Worm (Caenorhabditis elegans) whole organism, L1 larva: ENCODE results near the gene F54C9.7.

Experiments used
- C04F5.9 ChIP-seq: sonication (generic microtip); optimal IDR thresholded peaks from 2 replicates; lab custom pipeline; 2016; ENCODE audit warnings: missing genetic modification characterization, missing compliant biosample characterization
- C16A3.4 ChIP-seq: fragments of 150-350 bp; optimal IDR thresholded peaks from 2 replicates; lab custom pipeline; 2014; ENCODE audit warnings: missing biosample characterization, missing genetic modification characterization
- C34B4.2 ChIP-seq: sonication (generic microtip); optimal IDR thresholded peaks from 2 replicates; lab custom pipeline; 2017; ENCODE audit warnings: mild to moderate bottlenecking, missing genetic modification characterization, missing compliant biosample characterization
- F16B12.6 ChIP-seq: fragments of 150-350 bp; optimal IDR thresholded peaks from 2 replicates; lab custom pipeline; 2014; ENCODE audit warnings: missing biosample characterization, missing genetic modification characterization
- Y116A8C.19 ChIP-seq: sonication (generic microtip); optimal IDR thresholded peaks from 2 replicates; lab custom pipeline; 2016; ENCODE audit warnings: missing compliant biosample characterization, missing genetic modification characterization, borderline replicate concordance
- alr-1 ChIP-seq: fragments of 200-800 bp; sonication (Bioruptor generic); optimal IDR thresholded peaks from 2 replicates; lab custom pipeline; 2018; ENCODE audit warnings: borderline replicate concordance, mild to moderate bottlenecking, missing genetic modification characterization, missing compliant biosample characterization
- ama-1 ChIP-seq: fragments of 150-350 bp; optimal IDR thresholded peaks from 2 replicates; lab custom pipeline; 2014
- blmp-1 ChIP-seq: fragments of 150-350 bp; optimal IDR thresholded peaks from 2 replicates; lab custom pipeline; 2014; ENCODE audit warnings: missing biosample characterization, missing genetic modification characterization
- ceh-63 ChIP-seq: fragments of 200-800 bp; sonication (Bioruptor generic); optimal IDR thresholded peaks from 2 replicates; lab custom pipeline; 2018; ENCODE audit warnings: mild to moderate bottlenecking, missing genetic modification characterization, missing compliant biosample characterization
- ceh-90 ChIP-seq: sonication (generic microtip); optimal IDR thresholded peaks from 2 replicates; lab custom pipeline; 2016; ENCODE audit warnings: missing genetic modification characterization, missing compliant biosample characterization
- ces-1 ChIP-seq: fragments of 150-350 bp; optimal IDR thresholded peaks from 2 replicates; lab custom pipeline; 2014; ENCODE audit warnings: missing biosample characterization, missing genetic modification reagents, missing genetic modification characterization
- dpl-1 ChIP-seq, 3 experiments: fragments of 150-350 bp in 2 of 3; sonication (generic microtip) in 1 of 3; optimal IDR thresholded peaks; 2 replicates each; lab custom pipeline; 2014 to 2017; ENCODE audit warnings: missing biosample characterization in 3 of 3, missing genetic modification characterization in 3 of 3, missing genetic modification reagents in 3 of 3
- efl-1 ChIP-seq, 4 experiments: fragments of 150-350 bp; optimal IDR thresholded peaks in 3 of 4; peaks in 1 of 4; 1 replicate in 1 of 4; 2 replicates in 3 of 4; lab custom pipeline; 2014; ENCODE audit warnings: missing biosample characterization in 2 of 4, missing genetic modification characterization in 2 of 4, missing genetic modification reagents in 2 of 4
- efl-3 ChIP-seq: fragments of 200-800 bp; sonication (Bioruptor generic); optimal IDR thresholded peaks from 2 replicates; lab custom pipeline; 2018; ENCODE audit warnings: mild to moderate bottlenecking, missing genetic modification characterization, missing compliant biosample characterization
- egl-13 ChIP-seq: sonication (generic microtip); optimal IDR thresholded peaks from 2 replicates; lab custom pipeline; 2016; ENCODE audit warnings: missing genotype, missing genetic modification reagents, missing genetic modification characterization, missing compliant biosample characterization
- elt-3 ChIP-seq, 6 experiments: fragments of 150-350 bp in 1 of 6; sonication (generic microtip); optimal IDR thresholded peaks; 2 replicates each; lab custom pipeline; 2017 to 2018; ENCODE audit warnings: missing biosample characterization in 6 of 6, missing genetic modification characterization in 6 of 6, inconsistent platforms in 1 of 6
- fkh-10 ChIP-seq: sonication (generic microtip); optimal IDR thresholded peaks from 2 replicates; lab custom pipeline; 2017; ENCODE audit warnings: missing biosample characterization, missing genetic modification reagents, missing genetic modification characterization
- fkh-4 ChIP-seq: sonication (generic microtip); optimal IDR thresholded peaks from 2 replicates; lab custom pipeline; 2016; ENCODE audit warnings: missing compliant biosample characterization, missing genetic modification characterization, borderline replicate concordance
- fkh-8 ChIP-seq: sonication (generic microtip); optimal IDR thresholded peaks from 2 replicates; lab custom pipeline; 2016; ENCODE audit warnings: mild to moderate bottlenecking, missing genetic modification characterization, missing compliant biosample characterization
- fos-1 ChIP-seq: fragments of 150-350 bp; optimal IDR thresholded peaks from 2 replicates; lab custom pipeline; 2014; ENCODE audit warnings: missing biosample characterization, missing genetic modification characterization
- grh-1 ChIP-seq: fragments of 200-800 bp; sonication (Bioruptor generic); IDR thresholded peaks from 2 replicates; pipeline ENCODE4 v1.3.6; 2022; ENCODE audit warnings: missing genetic modification reagents, missing genetic modification characterization, missing compliant biosample characterization
- hlh-4 ChIP-seq: sonication (generic microtip); optimal IDR thresholded peaks from 2 replicates; lab custom pipeline; 2016; ENCODE audit warnings: mild to moderate bottlenecking, missing genetic modification characterization, missing compliant biosample characterization
- isw-1 ChIP-seq: fragments of 200-800 bp; sonication (Bioruptor generic); IDR thresholded peaks from 2 replicates; pipeline ENCODE4 v1.3.6; 2022; ENCODE audit warnings: missing genetic modification characterization, missing compliant biosample characterization
- jun-1 ChIP-seq: fragments of 150-350 bp; optimal IDR thresholded peaks from 2 replicates; lab custom pipeline; 2014; ENCODE audit warnings: missing biosample characterization, missing genetic modification reagents, missing genetic modification characterization
- lin-13 ChIP-seq: fragments of 150-350 bp; optimal IDR thresholded peaks from 2 replicates; lab custom pipeline; 2014; ENCODE audit warnings: missing biosample characterization, missing genetic modification reagents, missing genetic modification characterization
- lin-15B ChIP-seq: fragments of 150-350 bp; sonication (generic microtip); optimal IDR thresholded peaks from 3 replicates; lab custom pipeline; 2014; ENCODE audit warnings: missing biosample characterization, missing genetic modification characterization
- lsy-2 ChIP-seq, 2 experiments: fragments of 150-350 bp; optimal IDR thresholded peaks; 2 replicates each; lab custom pipeline; 2014; ENCODE audit warnings: missing biosample characterization in 2 of 2, missing genetic modification characterization in 2 of 2
- mdl-1 ChIP-seq, 2 experiments: fragments of 150-350 bp; optimal IDR thresholded peaks; 2 replicates each; lab custom pipeline; 2014 to 2017; ENCODE audit warnings: missing biosample characterization in 2 of 2, missing genetic modification characterization in 2 of 2, inconsistent platforms in 1 of 2
- mef-2 ChIP-seq: fragments of 150-350 bp; optimal IDR thresholded peaks from 2 replicates; lab custom pipeline; 2014; ENCODE audit warnings: missing biosample characterization, missing genetic modification characterization
- mep-1 ChIP-seq: fragments of 150-350 bp; optimal IDR thresholded peaks from 2 replicates; lab custom pipeline; 2014; ENCODE audit warnings: missing biosample characterization, missing genetic modification characterization
- nhr-19 ChIP-seq: fragments of 200-800 bp; sonication (Bioruptor generic); conservative IDR thresholded peaks from 2 replicates; pipeline ENCODE4 v1.3.6; 2022; ENCODE audit warnings: missing genetic modification characterization, missing compliant biosample characterization
- nhr-20 ChIP-seq: sonication (generic microtip); optimal IDR thresholded peaks from 2 replicates; lab custom pipeline; 2016; ENCODE audit warnings: mild to moderate bottlenecking, missing genetic modification characterization, missing compliant biosample characterization
- nhr-237 ChIP-seq: fragments of 150-350 bp; optimal IDR thresholded peaks from 2 replicates; lab custom pipeline; 2014; ENCODE audit warnings: missing biosample characterization, missing genetic modification characterization
- nhr-47 ChIP-seq: sonication (generic microtip); optimal IDR thresholded peaks from 2 replicates; lab custom pipeline; 2016; ENCODE audit warnings: mild to moderate bottlenecking, missing genetic modification characterization, moderate library complexity, missing compliant biosample characterization
- nhr-71 ChIP-seq: sonication (generic microtip); optimal IDR thresholded peaks from 2 replicates; lab custom pipeline; 2016; ENCODE audit warnings: mild to moderate bottlenecking, missing genetic modification characterization, moderate library complexity, missing compliant biosample characterization
- nhr-77 ChIP-seq: fragments of 150-350 bp; optimal IDR thresholded peaks from 2 replicates; lab custom pipeline; 2014; ENCODE audit warnings: missing biosample characterization, missing genetic modification characterization
- nhr-85 ChIP-seq: sonication (generic microtip); peaks from one replicate; lab custom pipeline; 2016; ENCODE audit warnings: missing genetic modification characterization, inconsistent platforms, missing compliant biosample characterization
- pqm-1 ChIP-seq: sonication (generic microtip); optimal IDR thresholded peaks from 3 replicates; lab custom pipeline; 2017; ENCODE audit warnings: missing biosample characterization, missing genetic modification characterization
- rnt-1 ChIP-seq: sonication (generic microtip); optimal IDR thresholded peaks from 2 replicates; lab custom pipeline; 2016; ENCODE audit warnings: mild to moderate bottlenecking, missing genetic modification characterization, moderate library complexity, missing compliant biosample characterization
- skn-1 ChIP-seq: fragments of 150-350 bp; optimal IDR thresholded peaks from 2 replicates; lab custom pipeline; 2014; ENCODE audit warnings: missing biosample characterization, missing genetic modification characterization
- snpc-4 ChIP-seq: fragments of 150-350 bp; optimal IDR thresholded peaks from 2 replicates; lab custom pipeline; 2014; ENCODE audit warnings: missing biosample characterization, missing genetic modification characterization
- snu-23 ChIP-seq: sonication (generic microtip); optimal IDR thresholded peaks from 2 replicates; lab custom pipeline; 2016; ENCODE audit warnings: missing genetic modification characterization, missing compliant biosample characterization
- sox-4 ChIP-seq: sonication (generic microtip); optimal IDR thresholded peaks from 2 replicates; lab custom pipeline; 2016; ENCODE audit warnings: missing genetic modification characterization, missing compliant biosample characterization
- sptf-1 ChIP-seq: fragments of 150-350 bp; optimal IDR thresholded peaks from 2 replicates; lab custom pipeline; 2014; ENCODE audit warnings: missing biosample characterization, missing genetic modification characterization
- swsn-7 ChIP-seq: sonication (generic microtip); optimal IDR thresholded peaks from 2 replicates; lab custom pipeline; 2016; ENCODE audit warnings: missing genetic modification characterization, missing compliant biosample characterization
- tlp-1 ChIP-seq: fragments of 150-350 bp; optimal IDR thresholded peaks from 2 replicates; lab custom pipeline; 2014; ENCODE audit warnings: missing biosample characterization, missing genetic modification characterization
- unc-130 ChIP-seq: fragments of 150-350 bp; optimal IDR thresholded peaks from 2 replicates; lab custom pipeline; 2017; ENCODE audit warnings: missing biosample characterization, missing genetic modification characterization, inconsistent platforms
- unc-30 ChIP-seq: sonication (generic microtip); optimal IDR thresholded peaks from 2 replicates; lab custom pipeline; 2017; ENCODE audit warnings: missing biosample characterization, missing genetic modification characterization
- unc-62 ChIP-seq: fragments of 150-350 bp; optimal IDR thresholded peaks from 2 replicates; lab custom pipeline; 2014; ENCODE audit warnings: missing biosample characterization, missing genetic modification reagents, missing genetic modification characterization
- unc-86 ChIP-seq: sonication (generic microtip); optimal IDR thresholded peaks from 2 replicates; lab custom pipeline; 2016; ENCODE audit warnings: missing genetic modification characterization, missing compliant biosample characterization
- vab-15 ChIP-seq: sonication (generic microtip); optimal IDR thresholded peaks from 2 replicates; lab custom pipeline; 2017; ENCODE audit warnings: missing genotype, mild to moderate bottlenecking, missing genetic modification characterization, missing compliant biosample characterization
- zag-1 ChIP-seq: fragments of 150-350 bp; optimal IDR thresholded peaks from 2 replicates; lab custom pipeline; 2014; ENCODE audit warnings: missing biosample characterization, missing genetic modification characterization
- ztf-11 ChIP-seq, 2 experiments: sonication (generic microtip); optimal IDR thresholded peaks; 2 replicates each; lab custom pipeline; 2016 to 2017; ENCODE audit warnings: missing genetic modification characterization in 2 of 2, missing biosample characterization in 1 of 2, missing compliant biosample characterization in 1 of 2

F54C9.7 gene

DNA sequence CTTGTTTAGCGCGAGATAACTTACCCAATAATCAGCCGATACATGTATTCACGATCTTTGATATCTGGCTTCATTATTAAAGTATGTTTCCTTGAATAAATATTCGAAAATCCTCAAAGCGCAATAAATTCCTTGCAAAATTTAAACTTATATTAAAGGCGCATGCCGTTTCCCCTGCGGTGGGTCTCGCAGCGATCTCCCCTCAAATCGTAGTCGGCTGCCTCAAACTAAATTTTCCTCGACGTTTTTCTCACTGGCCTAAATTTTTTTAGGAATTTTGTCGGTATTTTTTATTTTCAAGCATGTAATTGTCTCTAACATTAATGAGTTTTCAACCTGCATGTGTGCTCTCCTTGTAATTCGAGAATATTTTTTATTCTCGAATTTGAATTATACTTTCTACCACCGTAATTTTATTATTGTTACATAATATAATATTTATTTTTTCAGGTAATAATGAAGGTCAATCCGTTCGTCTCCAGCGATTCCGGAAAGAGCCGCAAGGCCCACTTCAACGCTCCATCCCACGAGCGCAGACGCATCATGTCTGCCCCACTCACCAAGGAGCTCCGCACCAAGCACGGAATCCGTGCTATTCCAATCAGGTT lies 29.3 kb downstream of the F54C9.7 start, which contains the start of the genes cpf-1 and rpl-26:
TSS of gene cpf-1 (minus strand) at position 104 of the 608 bp plus-strand sequence.
TSS of gene rpl-26 (plus strand) at position 449 of the 608 bp plus-strand sequence.
- TF ChIP-seq vab-15 (tag; lab: Kevin White, UChicago) (no peak), mef-2 (tag; lab: Kevin White, UChicago) (no peak), elt-3 (tag; optimal IDR thresholded peaks at IDR 0.05; lab: Kevin White, UChicago) (peak in 1 of 6 experiments; percentile 84), mep-1 (tag; lab: Kevin White, UChicago) (peak; percentile 69), efl-3 (GFP tag; lab: Kevin White, UChicago) (no peak), isw-1 (GFP tag; lab: Robert Waterston, UW) (peak; percentile 38; the same call in 1 of the 2 replicates), nhr-71 (tag; lab: Kevin White, UChicago) (peak; percentile 70), ces-1 (GFP tag; lab: Kevin White, UChicago) (no peak), nhr-47 (tag; lab: Kevin White, UChicago) (peak; percentile 44), hlh-4 (tag; lab: Kevin White, UChicago) (no peak), lin-13 (peak; percentile 12), C16A3.4 (peak; percentile 61), sox-4 (tag; lab: Kevin White, UChicago) (no peak), nhr-77 (peak; percentile 37), nhr-20 (peak; percentile 71), zag-1 (no peak), mdl-1 (tag; optimal IDR thresholded peaks at IDR 0.05; lab: Kevin White, UChicago) (peak in 1 of 2 experiments; percentile 39), lsy-2 (tag; optimal IDR thresholded peaks at IDR 0.05; lab: Kevin White, UChicago) (peak; percentile 70 to 93), rnt-1 (peak; percentile 61), ceh-90 (tag; lab: Kevin White, UChicago) (no peak), pqm-1 (no peak), tlp-1 (tag; lab: Kevin White, UChicago) (no peak), nhr-85 (peak; percentile 48), nhr-237 (no peak), unc-62 (GFP tag; lab: Kevin White, UChicago) (no peak), swsn-7 (peak; percentile 53), alr-1 (tag; lab: Kevin White, UChicago) (no peak), lin-15B (tag; lab: Kevin White, UChicago) (peak; percentile 29), F16B12.6 (tag; lab: Kevin White, UChicago) (peak; percentile 73), fkh-8 (tag; lab: Kevin White, UChicago) (peak; percentile 32), fkh-10 (GFP tag; lab: Kevin White, UChicago) (no peak), snu-23 (peak; percentile 69), egl-13 (tag; lab: Kevin White, UChicago) (no peak), snpc-4 (tag; lab: Kevin White, UChicago) (peak; percentile 4), C04F5.9 (tag; lab: Kevin White, UChicago) (no peak), skn-1 (peak; percentile 58), fos-1 (tag; lab: Kevin White, UChicago) (peak; percentile 25), ama-1 (lab: Kevin White, UChicago) (no peak), unc-30 (no peak), ztf-11 (tag; optimal IDR thresholded peaks at IDR 0.05; lab: Kevin White, UChicago) (no peak), Y116A8C.19 (tag; lab: Kevin White, UChicago) (no peak), blmp-1 (peak; percentile 67), nhr-19 (peak; percentile 38), unc-130 (tag; lab: Kevin White, UChicago) (peak; percentile 56), fkh-4 (tag; lab: Kevin White, UChicago) (no peak), unc-86 (peak; percentile 26), grh-1 (GFP tag; lab: Robert Waterston, UW) (no peak), jun-1 (peak; percentile 37), efl-1 (optimal IDR thresholded peaks at IDR 0.05; lab: Kevin White, UChicago) (peak; percentile 72 to 73), efl-1 (GFP tag; optimal IDR thresholded peaks at IDR 0.05 in 1 of 2; lab: Kevin White, UChicago) (peak; percentile 73 to 96), ceh-63 (GFP tag; lab: Kevin White, UChicago) (no peak), dpl-1 (GFP tag; optimal IDR thresholded peaks at IDR 0.05; lab: Kevin White, UChicago) (peak; percentile 65 to 78 (median 67)), sptf-1 (tag; lab: Kevin White, UChicago) (no peak), C34B4.2 (tag; lab: Kevin White, UChicago) (no peak)
